Worm (Caenorhabditis elegans): ENCODE measurements around the gene gpn-1.
A peak's percentile ranks its signal among the peaks of the same experiment; 100 is the strongest.

The gpn-1 gene

ce11 chrX:15700220-15700619 lies 18.7 kb downstream of the gpn-1 start:
- TF ChIP-seq alr-1 (tag; optimal IDR thresholded peaks at IDR 0.05) (no peak), F13H6.1 (tag; optimal IDR thresholded peaks at IDR 0.05) (peak; percentile 13), sma-9 (GFP tag; optimal IDR thresholded peaks at IDR 0.05) (peak; percentile 65), sma-9 (tag; optimal IDR thresholded peaks at IDR 0.05) (no peak), ama-1 (optimal IDR thresholded peaks at IDR 0.05) (no peak), gmeb-1 (tag; optimal IDR thresholded peaks at IDR 0.05) (peak; percentile 51), nhr-25 (tag; optimal IDR thresholded peaks at IDR 0.05) (peak; percentile 19), fos-1 (tag; optimal IDR thresholded peaks at IDR 0.05) (peak; percentile 7), nhr-129 (tag; optimal IDR thresholded peaks at IDR 0.05) (peak; percentile 42), sma-3 (GFP tag; optimal IDR thresholded peaks at IDR 0.05) (peak; percentile 60)

ce11 chrX:15704579-15705110 lies 23.2 kb downstream of the gpn-1 start:
- TF ChIP-seq nhr-129 (tag; optimal IDR thresholded peaks at IDR 0.05) (peak; percentile 28), nhr-23 (tag; optimal IDR thresholded peaks at IDR 0.05) (no peak), sma-3 (GFP tag; optimal IDR thresholded peaks at IDR 0.05) (peak; percentile 79), ZK546.5 (tag; optimal IDR thresholded peaks at IDR 0.05) (no peak), nhr-25 (tag; optimal IDR thresholded peaks at IDR 0.05) (peak; percentile 0), nhr-21 (tag; optimal IDR thresholded peaks at IDR 0.05) (peak; percentile 40), lin-39 (tag; optimal IDR thresholded peaks at IDR 0.05) (no peak), sma-9 (GFP tag; optimal IDR thresholded peaks at IDR 0.05) (peak; percentile 96), sma-9 (tag; optimal IDR thresholded peaks at IDR 0.05) (no peak), gmeb-1 (tag; optimal IDR thresholded peaks at IDR 0.05) (peak; percentile 10), mdl-1 (tag; optimal IDR thresholded peaks at IDR 0.05) (peak in 1 of 2 experiments; percentile 35)

ce11 chrX:15706108-15706676 lies 24.7 kb downstream of the gpn-1 start:
- TF ChIP-seq nhr-77 (tag; optimal IDR thresholded peaks at IDR 0.05) (no peak), mdl-1 (tag; optimal IDR thresholded peaks at IDR 0.05) (no peak), nhr-12 (tag; optimal IDR thresholded peaks at IDR 0.05) (no peak), fos-1 (tag; optimal IDR thresholded peaks at IDR 0.05) (no peak), ztf-11 (tag; optimal IDR thresholded peaks at IDR 0.05) (no peak), gmeb-1 (tag; optimal IDR thresholded peaks at IDR 0.05) (no peak), ZK546.5 (tag; optimal IDR thresholded peaks at IDR 0.05) (no peak), elt-1 (tag; optimal IDR thresholded peaks at IDR 0.05) (no peak), nhr-25 (tag; optimal IDR thresholded peaks at IDR 0.05) (peak; percentile 83), ztf-1 (GFP tag; conservative IDR thresholded peaks at IDR 0.05) (no peak), aly-2 (tag; optimal IDR thresholded peaks at IDR 0.05) (no peak), unc-55 (GFP tag; optimal IDR thresholded peaks at IDR 0.05) (no peak), nhr-23 (tag; optimal IDR thresholded peaks at IDR 0.05) (no peak), nhr-129 (tag; optimal IDR thresholded peaks at IDR 0.05) (peak; percentile 30), snpc-4 (tag; optimal IDR thresholded peaks at IDR 0.05) (no peak), lin-11 (tag; optimal IDR thresholded peaks at IDR 0.05) (no peak), ceh-16 (tag; optimal IDR thresholded peaks at IDR 0.05) (no peak), peb-1 (tag; optimal IDR thresholded peaks at IDR 0.05) (no peak), lin-13 (GFP tag; optimal IDR thresholded peaks at IDR 0.05) (no peak), lsy-2 (tag; optimal IDR thresholded peaks at IDR 0.05) (no peak), ceh-82 (tag; optimal IDR thresholded peaks at IDR 0.05) (no peak), nhr-237 (tag; optimal IDR thresholded peaks at IDR 0.05) (no peak), C34F6.9 (tag; optimal IDR thresholded peaks at IDR 0.05) (no peak), lin-39 (tag; optimal IDR thresholded peaks at IDR 0.05) (no peak), blmp-1 (tag; optimal IDR thresholded peaks at IDR 0.05; ENCODE audit: insufficient read depth) (peak; percentile 59), nhr-10 (tag; optimal IDR thresholded peaks at IDR 0.05) (no peak), alr-1 (tag; optimal IDR thresholded peaks at IDR 0.05) (no peak), mbf-1 (tag; optimal IDR thresholded peaks at IDR 0.05) (no peak), Y55F3AM.14 (GFP tag; optimal IDR thresholded peaks at IDR 0.05) (no peak), sem-4 (tag; optimal IDR thresholded peaks at IDR 0.05) (no peak), nhr-6 (tag; optimal IDR thresholded peaks at IDR 0.05) (peak; percentile 49), nhr-21 (tag; optimal IDR thresholded peaks at IDR 0.05) (peak; percentile 70), unc-62 (GFP tag; optimal IDR thresholded peaks at IDR 0.05) (no peak), ztf-4 (tag; optimal IDR thresholded peaks at IDR 0.05) (peak; percentile 33), nhr-11 (tag; optimal IDR thresholded peaks at IDR 0.05) (no peak), unc-39 (tag; optimal IDR thresholded peaks at IDR 0.05) (no peak), R02D3.7 (tag; optimal IDR thresholded peaks at IDR 0.05) (no peak), zag-1 (tag; optimal IDR thresholded peaks at IDR 0.05) (no peak), egl-27 (tag; optimal IDR thresholded peaks at IDR 0.05) (peak; percentile 17), crh-2 (tag; optimal IDR thresholded peaks at IDR 0.05) (peak; percentile 9), dmd-4 (tag; optimal IDR thresholded peaks at IDR 0.05) (no peak), F13H6.1 (tag; optimal IDR thresholded peaks at IDR 0.05) (no peak), sma-9 (GFP tag; optimal IDR thresholded peaks at IDR 0.05) (peak; percentile 80), sma-9 (tag; optimal IDR thresholded peaks at IDR 0.05) (no peak), mab-5 (tag; optimal IDR thresholded peaks at IDR 0.05) (no peak), elt-3 (tag; optimal IDR thresholded peaks at IDR 0.05) (no peak)

Measured in whole organism, L2 larva.